Fruit fly (Drosophila melanogaster): ENCODE measurements around the gene CG15399.

CG15399 gene

dm6 chr2L:2739820-2740230 is 31.8 kb downstream of the CG15399 start, which contains the start of gene Hrs:
TSS of gene Hrs (plus strand) at chr2L:2739986.
- TF ChIP-seq CG32006 (GFP tag; optimal IDR thresholded peaks at IDR 0.05): no peak
- TF ChIP-seq CG11294 (GFP tag; IDR thresholded peaks at IDR 0.05): no peak
- TF ChIP-seq CG6808 (GFP tag; optimal IDR thresholded peaks at IDR 0.05): no peak
- TF ChIP-seq fkh (GFP tag; optimal IDR thresholded peaks at IDR 0.05): no peak
- TF ChIP-seq CG15336 (GFP tag; IDR thresholded peaks at IDR 0.05): no peak
- TF ChIP-seq svp (GFP tag): peak; percentile 25
- TF ChIP-seq CG9139 (GFP tag; optimal IDR thresholded peaks at IDR 0.05): no peak
- TF ChIP-seq Sox14 (GFP tag; optimal IDR thresholded peaks at IDR 0.05): peak; percentile 53
- TF ChIP-seq esn (GFP tag; optimal IDR thresholded peaks at IDR 0.05): peak; percentile 22
- no peak for TF ChIP-seq CG8632 (GFP tag; optimal IDR thresholded peaks at IDR 0.05)
- TF ChIP-seq salr (GFP tag; optimal IDR thresholded peaks at IDR 0.05): no peak
- TF ChIP-seq CG3032 (tag; optimal IDR thresholded peaks at IDR 0.05): peak; percentile 25
- TF ChIP-seq CG11902 (GFP tag; optimal IDR thresholded peaks at IDR 0.05): no peak
- TF ChIP-seq fd85E (GFP tag; optimal IDR thresholded peaks at IDR 0.05): no peak
- TF ChIP-seq Eip78C (GFP tag): no peak
- no peak for TF ChIP-seq CG16779 (tag; optimal IDR thresholded peaks at IDR 0.05)
- no peak for TF ChIP-seq Ets21C (GFP tag; optimal IDR thresholded peaks at IDR 0.05)

dm6 chr2L:2737561-2737960 is 34.0 kb downstream of the CG15399 start:
- no peak for TF ChIP-seq cyc (GFP tag; optimal IDR thresholded peaks at IDR 0.05)
- no peak for TF ChIP-seq Eip75B (GFP tag; optimal IDR thresholded peaks at IDR 0.05)
- no peak for TF ChIP-seq Sox102F (GFP tag; optimal IDR thresholded peaks at IDR 0.05)
- no peak for TF ChIP-seq Lpt (GFP tag; optimal IDR thresholded peaks at IDR 0.05)
- TF ChIP-seq CG7368 (GFP tag; optimal IDR thresholded peaks at IDR 0.05): no peak
- TF ChIP-seq CG10669 (GFP tag; optimal IDR thresholded peaks at IDR 0.05): no peak
- TF ChIP-seq CG8319 (GFP tag; optimal IDR thresholded peaks at IDR 0.05): no peak
- no peak for TF ChIP-seq achi (GFP tag; optimal IDR thresholded peaks at IDR 0.05)
- no peak for TF ChIP-seq lz (GFP tag; optimal IDR thresholded peaks at IDR 0.05)

- TF ChIP-seq CG6163 (GFP tag; IDR thresholded peaks at IDR 0.05) (peak; percentile 51; the same call in 2 of the 3 replicates), topi (GFP tag; optimal IDR thresholded peaks at IDR 0.05) (no peak)
Observed at dm6 chr2L:2735539-2735938, 36.0 kb downstream of the CG15399 start.

- peak; percentile 40 for TF ChIP-seq CG10631 (GFP tag; optimal IDR thresholded peaks at IDR 0.05)
- TF ChIP-seq Eip75B (GFP tag; optimal IDR thresholded peaks at IDR 0.05): no peak
- peak; percentile 17 for TF ChIP-seq pdm3 (GFP tag; optimal IDR thresholded peaks at IDR 0.05)
- TF ChIP-seq spab (GFP tag; optimal IDR thresholded peaks at IDR 0.05): peak; percentile 3
- TF ChIP-seq ss (GFP tag; optimal IDR thresholded peaks at IDR 0.05): no peak
- no peak for TF ChIP-seq Eip93F (GFP tag; optimal IDR thresholded peaks at IDR 0.05)
- TF ChIP-seq CG1621 (tag; optimal IDR thresholded peaks at IDR 0.05): peak; percentile 11
- TF ChIP-seq CG6276 (GFP tag; optimal IDR thresholded peaks at IDR 0.05): no peak
- TF ChIP-seq CG11294 (GFP tag; IDR thresholded peaks at IDR 0.05): 0 out of 2 replicates have a peak, but pooled peaks have one; percentile 15
- TF ChIP-seq net (GFP tag; optimal IDR thresholded peaks at IDR 0.05): no peak
- no peak for TF ChIP-seq fd85E (GFP tag; optimal IDR thresholded peaks at IDR 0.05)
- TF ChIP-seq CG32006 (GFP tag; optimal IDR thresholded peaks at IDR 0.05): peak; percentile 32
- TF ChIP-seq CG10669 (GFP tag; optimal IDR thresholded peaks at IDR 0.05): peak; percentile 30
- no peak for TF ChIP-seq fd59A (GFP tag; optimal IDR thresholded peaks at IDR 0.05)
- TF ChIP-seq Ets96B (tag; optimal IDR thresholded peaks at IDR 0.05): no peak
- peak in 1 of 2 experiments; percentile 4 for TF ChIP-seq salr (GFP tag; optimal IDR thresholded peaks at IDR 0.05)
- peak; percentile 72 for TF ChIP-seq Eip78C (GFP tag)
- TF ChIP-seq achi (GFP tag; optimal IDR thresholded peaks at IDR 0.05): peak; percentile 6
- no peak for TF ChIP-seq CG6808 (GFP tag; optimal IDR thresholded peaks at IDR 0.05)
- no peak for TF ChIP-seq esn (GFP tag; optimal IDR thresholded peaks at IDR 0.05)
- peak; percentile 5 for TF ChIP-seq CG3919 (GFP tag; optimal IDR thresholded peaks at IDR 0.05)
- TF ChIP-seq CG8119 (GFP tag; IDR thresholded peaks at IDR 0.05): no peak
- no peak for TF ChIP-seq vri (GFP tag; optimal IDR thresholded peaks at IDR 0.05)
- no peak for TF ChIP-seq CG6854 (GFP tag; optimal IDR thresholded peaks at IDR 0.05)
- TF ChIP-seq Hr39 (GFP tag; optimal IDR thresholded peaks at IDR 0.05): no peak
Observed at dm6 chr2L:2734946-2735345, 36.6 kb downstream of the CG15399 start.

Data from whole organism, prepupa.